Fruit fly (Drosophila melanogaster) whole organism: ENCODE data around the gene CG5909.

Source experiments
- EcR ChIP-seq, 2 experiments: fragments of >200 bp; optimal IDR thresholded peaks; 2 replicates each; lab custom pipeline; 2017; ENCODE audit warnings: missing biosample characterization in 2 of 2, missing genetic modification characterization in 2 of 2, missing genetic modification reagents in 2 of 2
- pan ChIP-seq: fragments of >200 bp; optimal IDR thresholded peaks from 2 replicates; lab custom pipeline; 2017
- psq ChIP-seq: fragments of >200 bp; optimal IDR thresholded peaks from 2 replicates; lab custom pipeline; 2017

dm6 chr3R:27116465-27117092 lies 44.4 kb upstream of the CG5909 start, which contains the start of the genes CG6066 and CG5880:
- TF ChIP-seq EcR (GFP tag; optimal IDR thresholded peaks at IDR 0.05; lab: Kevin White, UChicago) = no peak
- TF ChIP-seq psq (lab: Kevin White, UChicago) = no peak
- TF ChIP-seq pan (lab: Kevin White, UChicago) = no peak
